Fruit fly (Drosophila melanogaster): ENCODE measurements around the gene alphaCOP.
A peak's percentile ranks its signal among the peaks of the same experiment; 100 is the strongest.

DNA sequence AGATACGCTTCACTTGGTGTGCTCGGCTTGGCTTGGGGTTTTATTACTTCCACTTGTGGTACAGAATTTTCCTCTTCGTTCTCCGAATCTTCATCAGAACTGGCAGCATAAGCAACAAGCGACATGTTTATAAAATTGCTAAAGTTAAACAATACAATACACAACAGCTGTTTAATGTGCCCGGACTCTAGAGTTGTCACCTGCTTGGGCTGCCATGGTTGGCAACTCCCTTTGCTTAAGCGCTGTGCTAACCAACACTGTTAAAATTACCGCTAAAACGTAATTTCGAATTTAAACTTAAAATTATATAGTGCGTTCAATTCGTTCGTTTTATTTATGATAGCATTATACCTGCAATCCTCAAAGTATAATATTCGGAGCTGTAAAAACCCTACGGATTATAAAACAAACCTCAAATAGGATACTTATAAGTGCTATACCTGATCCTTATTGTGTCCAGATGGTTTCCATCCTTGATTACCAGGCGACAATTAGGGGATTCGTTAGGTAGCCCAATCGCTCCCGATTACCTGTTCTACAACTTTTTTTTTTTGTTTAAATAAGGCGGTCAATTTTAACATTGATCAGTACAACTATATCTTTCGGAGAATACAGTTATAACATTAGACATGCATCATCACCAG lies 2.4 kb upstream of the alphaCOP start, which contains the start of the genes CG17249 and Bro:
- TF ChIP-seq CG16779 (tag; optimal IDR thresholded peaks at IDR 0.05), result no peak
- TF ChIP-seq fd59A (GFP tag; optimal IDR thresholded peaks at IDR 0.05), result no peak
- peak; percentile 29 for TF ChIP-seq esn (GFP tag; optimal IDR thresholded peaks at IDR 0.05)
- no peak for TF ChIP-seq acj6 (GFP tag; optimal IDR thresholded peaks at IDR 0.05)
- TF ChIP-seq Sox15 (GFP tag; optimal IDR thresholded peaks at IDR 0.05), result no peak
- TF ChIP-seq CG7368 (GFP tag; optimal IDR thresholded peaks at IDR 0.05), result no peak
- no peak for TF ChIP-seq svp (GFP tag)
- TF ChIP-seq salr (GFP tag; optimal IDR thresholded peaks at IDR 0.05), result no peak
- TF ChIP-seq lz (GFP tag; optimal IDR thresholded peaks at IDR 0.05), result peak; percentile 27
- TF ChIP-seq dac (GFP tag; optimal IDR thresholded peaks at IDR 0.05), result no peak
- no peak for TF ChIP-seq CG6276 (GFP tag; optimal IDR thresholded peaks at IDR 0.05)
- TF ChIP-seq Met (GFP tag; optimal IDR thresholded peaks at IDR 0.05), result no peak
- TF ChIP-seq CG6854 (GFP tag; optimal IDR thresholded peaks at IDR 0.05), result no peak
- TF ChIP-seq Gug (GFP tag; IDR thresholded peaks at IDR 0.05), result no peak

Measured in whole organism, prepupa.